Worm (Caenorhabditis elegans) whole organism, L2 larva: ENCODE measurements around the gene clec-54.

Experiments
- ZK546.5 ChIP-seq: sonication (generic microtip); optimal IDR thresholded peaks from 2 replicates; lab custom pipeline; 2017; ENCODE audit warnings: missing biosample characterization, missing genetic modification characterization
- ama-1 ChIP-seq: fragments of 150-350 bp; optimal IDR thresholded peaks from 2 replicates; lab custom pipeline; 2018; ENCODE audit warnings: inconsistent platforms
- fos-1 ChIP-seq: fragments of 150-350 bp; optimal IDR thresholded peaks from 2 replicates; lab custom pipeline; 2014; ENCODE audit warnings: missing biosample characterization, missing genetic modification characterization
- lsy-2 ChIP-seq, 2 experiments: fragments of 150-350 bp in 1 of 2; sonication (generic microtip) in 1 of 2; optimal IDR thresholded peaks; 2 replicates each; lab custom pipeline; 2014 to 2017; ENCODE audit warnings: missing biosample characterization in 2 of 2, missing genetic modification characterization in 2 of 2
- mbf-1 ChIP-seq: sonication (generic microtip); optimal IDR thresholded peaks from 2 replicates; lab custom pipeline; 2017; ENCODE audit warnings: missing biosample characterization, missing genetic modification characterization

DNA sequence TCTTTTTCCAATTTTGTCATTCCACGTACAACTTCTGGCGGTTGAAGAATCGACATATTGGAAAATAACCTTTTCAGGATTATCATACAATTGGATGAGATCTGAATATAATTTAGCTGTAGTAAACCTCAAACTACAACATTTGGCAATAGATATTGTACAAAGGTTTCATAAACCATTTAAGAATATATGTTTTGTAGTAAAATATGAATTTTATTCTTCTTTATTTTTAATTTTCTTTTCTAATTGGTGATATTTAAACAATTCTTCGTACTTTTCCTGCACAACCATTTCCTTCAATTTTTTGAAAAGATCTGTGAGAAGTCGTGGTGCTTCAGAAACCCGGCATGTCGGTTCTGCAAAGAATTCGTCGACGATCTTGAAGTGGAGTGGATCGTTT lies 44.3 kb downstream of the clec-54 start, which contains the start of gene C53A5.17:
- TF ChIP-seq ZK546.5, result no peak
- TF ChIP-seq lsy-2 (tag; optimal IDR thresholded peaks at IDR 0.05; lab: Kevin White, UChicago), result no peak
- TF ChIP-seq fos-1, result no peak
- TF ChIP-seq mbf-1, result no peak
- no peak for TF ChIP-seq ama-1 (lab: Kevin White, UChicago)
